Fruit fly (Drosophila melanogaster) whole organism, embryonic: ENCODE data around the gene CG17781.

Source experiments
- Atf3 ChIP-seq: fragments of 200-800 bp; sonication (Bioruptor generic); optimal IDR thresholded peaks from 3 replicates; lab custom pipeline; 2016; ENCODE audit warnings: missing biosample characterization, missing genetic modification characterization
- CG11504 ChIP-seq: fragments of 200-800 bp; sonication (Bioruptor generic); optimal IDR thresholded peaks from 3 replicates; lab custom pipeline; 2019; ENCODE audit warnings: missing biosample characterization, mild to moderate bottlenecking, missing genetic modification characterization, moderate library complexity
- CG15011 ChIP-seq: fragments of 200-800 bp; sonication (Bioruptor generic); optimal IDR thresholded peaks from 3 replicates; lab custom pipeline; 2018; ENCODE audit warnings: missing biosample characterization, mild to moderate bottlenecking, missing genetic modification characterization
- CG15073 ChIP-seq: fragments of 200-800 bp; sonication (Bioruptor generic); optimal IDR thresholded peaks from 2 replicates; lab custom pipeline; 2016; ENCODE audit warnings: missing biosample characterization, missing genetic modification characterization
- CG15269 ChIP-seq: fragments of 200-800 bp; sonication (Bioruptor generic); optimal IDR thresholded peaks from 2 replicates; lab custom pipeline; 2018; ENCODE audit warnings: missing biosample characterization, mild to moderate bottlenecking, missing genetic modification characterization, moderate library complexity
- CG15696 ChIP-seq: fragments of 200-800 bp; sonication (Bioruptor generic); optimal IDR thresholded peaks from 2 replicates; lab custom pipeline; 2019; ENCODE audit warnings: missing biosample characterization, mild to moderate bottlenecking, missing genetic modification characterization, moderate library complexity
- CG30020 ChIP-seq: fragments of 200-800 bp; optimal IDR thresholded peaks from 2 replicates; lab custom pipeline; 2019; ENCODE audit warnings: missing biosample characterization, mild to moderate bottlenecking, missing genetic modification characterization, moderate library complexity
- CG30403 ChIP-seq: fragments of 200-800 bp; sonication (Bioruptor generic); optimal IDR thresholded peaks from 3 replicates; lab custom pipeline; 2016; ENCODE audit warnings: missing biosample characterization, missing genetic modification characterization
- CG32767 ChIP-seq: fragments of 200-800 bp; sonication (Bioruptor generic); IDR thresholded peaks from 2 replicates; pipeline ENCODE4 v1.3.6; 2022; ENCODE audit warnings: missing biosample characterization, missing genetic modification characterization
- CG33213 ChIP-seq: fragments of 200-800 bp; sonication (Bioruptor generic); optimal IDR thresholded peaks from 3 replicates; lab custom pipeline; 2016; ENCODE audit warnings: missing biosample characterization, missing genetic modification characterization
- CG3838 ChIP-seq: fragments of 200-800 bp; sonication (Bioruptor generic); optimal IDR thresholded peaks from 3 replicates; lab custom pipeline; 2016; ENCODE audit warnings: missing biosample characterization, missing genetic modification characterization
- CG7928 ChIP-seq: fragments of 200-800 bp; sonication (Bioruptor generic); optimal IDR thresholded peaks from 2 replicates; lab custom pipeline; 2017; ENCODE audit warnings: missing biosample characterization, mild to moderate bottlenecking, missing genetic modification characterization
- CG7987 ChIP-seq: fragments of 200-800 bp; sonication (Bioruptor generic); optimal IDR thresholded peaks from 2 replicates; lab custom pipeline; 2018; ENCODE audit warnings: missing biosample characterization, mild to moderate bottlenecking, missing genetic modification characterization, moderate library complexity
- CTCF ChIP-seq: fragments of 200-800 bp; sonication (Bioruptor generic); optimal IDR thresholded peaks from 2 replicates; lab custom pipeline; 2017; ENCODE audit warnings: missing biosample characterization, mild to moderate bottlenecking, missing genetic modification characterization, moderate library complexity
- Dek ChIP-seq: fragments of 200-800 bp; sonication (Bioruptor generic); optimal IDR thresholded peaks from 3 replicates; lab custom pipeline; 2019; ENCODE audit warnings: missing biosample characterization, mild to moderate bottlenecking, missing genetic modification characterization, moderate library complexity
- Dfd ChIP-seq, 2 experiments: fragments of >200 bp; optimal IDR thresholded peaks; 2 replicates each; lab custom pipeline; 2017; ENCODE audit warnings: missing biosample characterization in 2 of 2, missing genetic modification characterization in 2 of 2
- ERR ChIP-seq: fragments of 200-800 bp; sonication (Bioruptor generic); optimal IDR thresholded peaks from 2 replicates; lab custom pipeline; 2016; ENCODE audit warnings: missing biosample characterization, missing genetic modification characterization
- Fer2 ChIP-seq: fragments of 200-800 bp; sonication (Bioruptor generic); optimal IDR thresholded peaks from 2 replicates; lab custom pipeline; 2018; ENCODE audit warnings: missing biosample characterization, mild to moderate bottlenecking, missing genetic modification characterization, moderate library complexity
- HLH3B ChIP-seq: fragments of 200-800 bp; sonication (Bioruptor generic); IDR thresholded peaks from 2 replicates; pipeline ENCODE4 v1.3.6; 2022; ENCODE audit warnings: missing biosample characterization, missing genetic modification characterization
- HLH54F ChIP-seq: fragments of 200-800 bp; sonication (Bioruptor generic); optimal IDR thresholded peaks from 3 replicates; lab custom pipeline; 2016; ENCODE audit warnings: missing biosample characterization, missing genetic modification characterization
- Jarid2 ChIP-seq: fragments of 200-800 bp; sonication (Bioruptor generic); optimal IDR thresholded peaks from 3 replicates; lab custom pipeline; 2017; ENCODE audit warnings: mild to moderate bottlenecking, missing biosample characterization, missing genetic modification reagents, missing genetic modification characterization
- MBD-R2 ChIP-seq: fragments of 200-800 bp; sonication (Bioruptor generic); IDR thresholded peaks from 2 replicates; pipeline ENCODE4 v1.3.6; 2022; ENCODE audit warnings: missing biosample characterization, missing genetic modification characterization
- NK7.1 ChIP-seq: fragments of 200-800 bp; sonication (Bioruptor generic); optimal IDR thresholded peaks from 3 replicates; lab custom pipeline; 2016; ENCODE audit warnings: missing biosample characterization, missing genetic modification characterization
- NfI ChIP-seq: fragments of 200-800 bp; sonication (Bioruptor generic); optimal IDR thresholded peaks from 3 replicates; lab custom pipeline; 2018; ENCODE audit warnings: missing biosample characterization, mild to moderate bottlenecking, missing genetic modification characterization, moderate library complexity
- Oaz ChIP-seq: fragments of 200-800 bp; sonication (Bioruptor generic); IDR thresholded peaks from 2 replicates; pipeline ENCODE4 v1.3.6; 2022; ENCODE audit warnings: missing biosample characterization, missing genetic modification characterization
- Rx ChIP-seq: fragments of 200-800 bp; sonication (Bioruptor generic); IDR thresholded peaks from 2 replicates; pipeline ENCODE4 v1.3.6; 2022; ENCODE audit warnings: missing biosample characterization, missing genetic modification characterization
- Sry-δ ChIP-seq: fragments of 200-800 bp; sonication (Bioruptor generic); optimal IDR thresholded peaks from 2 replicates; lab custom pipeline; 2016; ENCODE audit warnings: missing biosample characterization, missing genetic modification characterization
- Usf ChIP-seq: fragments of 200-800 bp; sonication (Bioruptor generic); optimal IDR thresholded peaks from 2 replicates; lab custom pipeline; 2017; ENCODE audit warnings: missing genotype, missing biosample characterization, missing genetic modification characterization
- al ChIP-seq: fragments of 200-800 bp; sonication (Bioruptor generic); IDR thresholded peaks from 2 replicates; pipeline ENCODE4 v1.3.6; 2022; ENCODE audit warnings: missing biosample characterization, missing genetic modification characterization
- aop ChIP-seq: fragments of 200-800 bp; sonication (Bioruptor generic); IDR thresholded peaks from 2 replicates; pipeline ENCODE4 v1.3.6; 2022; ENCODE audit warnings: missing biosample characterization, missing genetic modification characterization
- ato ChIP-seq: fragments of 200-800 bp; sonication (Bioruptor generic); IDR thresholded peaks from 2 replicates; pipeline ENCODE4 v1.3.6; 2022; ENCODE audit warnings: missing biosample characterization, missing genetic modification characterization; ENCODE audit not compliant: partially characterized antibody
- btn ChIP-seq: fragments of 200-800 bp; sonication (Bioruptor generic); optimal IDR thresholded peaks from 2 replicates; lab custom pipeline; 2016; ENCODE audit warnings: missing biosample characterization, missing genetic modification characterization
- cato ChIP-seq: fragments of 200-800 bp; sonication (Bioruptor generic); optimal IDR thresholded peaks from 2 replicates; lab custom pipeline; 2016; ENCODE audit warnings: missing biosample characterization, missing genetic modification characterization, borderline replicate concordance
- caup ChIP-seq: fragments of 200-800 bp; sonication (Bioruptor generic); optimal IDR thresholded peaks from 3 replicates; lab custom pipeline; 2017; ENCODE audit warnings: missing biosample characterization, mild to moderate bottlenecking, missing genetic modification characterization, moderate library complexity; ENCODE audit not compliant: severe bottlenecking
- chif ChIP-seq, 2 experiments: fragments of 200-800 bp; sonication (Bioruptor generic); optimal IDR thresholded peaks; 3 replicates each; lab custom pipeline; 2016; ENCODE audit warnings: missing biosample characterization in 2 of 2, missing genetic modification characterization in 2 of 2
- chn ChIP-seq: fragments of 200-800 bp; sonication (Bioruptor generic); optimal IDR thresholded peaks from 2 replicates; lab custom pipeline; 2016; ENCODE audit warnings: missing biosample characterization, missing genetic modification characterization
- ci ChIP-seq: fragments of 200-800 bp; sonication (Bioruptor generic); IDR thresholded peaks from 3 replicates; pipeline ENCODE4 v1.3.6; 2022; ENCODE audit warnings: missing biosample characterization, missing genetic modification characterization
- da ChIP-seq: fragments of 200-800 bp; sonication (Bioruptor generic); optimal IDR thresholded peaks from 2 replicates; lab custom pipeline; 2016; ENCODE audit warnings: missing biosample characterization, missing genetic modification characterization
- gcm2 ChIP-seq: fragments of 200-800 bp; sonication (Bioruptor generic); optimal IDR thresholded peaks from 2 replicates; lab custom pipeline; 2016; ENCODE audit warnings: missing biosample characterization, missing genetic modification characterization
- gem ChIP-seq: fragments of 200-800 bp; sonication (Bioruptor generic); optimal IDR thresholded peaks from 2 replicates; lab custom pipeline; 2019; ENCODE audit warnings: missing biosample characterization, mild to moderate bottlenecking, missing genetic modification characterization, moderate library complexity
- her ChIP-seq: fragments of 200-800 bp; sonication (Bioruptor generic); optimal IDR thresholded peaks from 2 replicates; lab custom pipeline; 2016; ENCODE audit warnings: missing biosample characterization, missing genetic modification characterization
- mld ChIP-seq: fragments of 200-800 bp; sonication (Bioruptor generic); IDR thresholded peaks from 3 replicates; pipeline ENCODE4 v1.3.6; 2022; ENCODE audit warnings: missing biosample characterization, missing genetic modification characterization; ENCODE audit not compliant: partially characterized antibody
- pnt ChIP-seq: fragments of 200-800 bp; sonication (Bioruptor generic); optimal IDR thresholded peaks from 3 replicates; lab custom pipeline; 2016; ENCODE audit warnings: missing biosample characterization, missing genetic modification characterization
- pum ChIP-seq: fragments of 200-800 bp; sonication (Bioruptor generic); optimal IDR thresholded peaks from 2 replicates; lab custom pipeline; 2016; ENCODE audit warnings: missing biosample characterization, missing genetic modification characterization
- repo ChIP-seq: fragments of 200-800 bp; sonication (Bioruptor generic); optimal IDR thresholded peaks from 2 replicates; lab custom pipeline; 2016; ENCODE audit warnings: missing biosample characterization, missing genetic modification characterization
- schlank ChIP-seq: fragments of 200-800 bp; sonication (Bioruptor generic); optimal IDR thresholded peaks from 2 replicates; lab custom pipeline; 2018; ENCODE audit warnings: missing biosample characterization, mild to moderate bottlenecking, missing genetic modification characterization
- tgo ChIP-seq: fragments of 200-800 bp; sonication (Bioruptor generic); IDR thresholded peaks from 3 replicates; pipeline ENCODE4 v1.3.6; 2022; ENCODE audit warnings: missing biosample characterization, missing genetic modification characterization
- twi ChIP-seq: fragments of 200-800 bp; optimal IDR thresholded peaks from 2 replicates; lab custom pipeline; 2019; ENCODE audit warnings: missing biosample characterization, mild to moderate bottlenecking, missing genetic modification characterization, moderate library complexity
- unpg ChIP-seq: fragments of 200-800 bp; sonication (Bioruptor generic); optimal IDR thresholded peaks from 3 replicates; lab custom pipeline; 2018; ENCODE audit warnings: missing biosample characterization, mild to moderate bottlenecking, missing genetic modification characterization, moderate library complexity
- zen2 ChIP-seq: fragments of 200-800 bp; sonication (Bioruptor generic); IDR thresholded peaks from 3 replicates; pipeline ENCODE4 v1.3.6; 2022; ENCODE audit warnings: missing biosample characterization, missing genetic modification characterization; ENCODE audit not compliant: partially characterized antibody

The CG17781 gene

dm6 chr3R:24348420-24349190 is 26.9 kb downstream of the CG17781 start, which contains the start of the genes CG5746 and CG6454 (continued):
- no peak for TF ChIP-seq NK7.1 (GFP tag; lab: Kevin White, UChicago)
- peak in 1 of 2 experiments; percentile 47 for TF ChIP-seq chif (GFP tag; optimal IDR thresholded peaks at IDR 0.05; lab: Kevin White, UChicago)
- no peak for TF ChIP-seq gem (tag; lab: Kevin White, UChicago)
- peak; percentile 44 for TF ChIP-seq al (GFP tag; lab: Robert Waterston, UW)
- TF ChIP-seq her (GFP tag; lab: Kevin White, UChicago) = no peak
- TF ChIP-seq HLH3B (GFP tag; lab: Robert Waterston, UW) = peak; percentile 51; the same call in 1 of the 2 replicates
- TF ChIP-seq CTCF (GFP tag; lab: Kevin White, UChicago) = no peak
- no peak for TF ChIP-seq ERR (GFP tag; lab: Kevin White, UChicago)
- peak; percentile 65 for TF ChIP-seq chn
- no peak for TF ChIP-seq CG11504 (tag; lab: Kevin White, UChicago)
- TF ChIP-seq unpg (GFP tag; lab: Kevin White, UChicago) = no peak
- peak; percentile 69 for TF ChIP-seq CG30020 (tag; lab: Kevin White, UChicago)
- TF ChIP-seq twi (tag; lab: Kevin White, UChicago) = no peak
- TF ChIP-seq CG33213 (GFP tag; lab: Kevin White, UChicago) = peak; percentile 24
- TF ChIP-seq Atf3 (GFP tag; lab: Kevin White, UChicago) = peak; percentile 18
- TF ChIP-seq aop (GFP tag; lab: Robert Waterston, UW) = no peak
- no peak for TF ChIP-seq NfI
- TF ChIP-seq Dfd (GFP tag; optimal IDR thresholded peaks at IDR 0.05; lab: Kevin White, UChicago) = no peak
- no peak for TF ChIP-seq Fer2
- TF ChIP-seq tgo (GFP tag; lab: Robert Waterston, UW) = peak; percentile 41; the same call in 1 of the 3 replicates
- TF ChIP-seq CG32767 = peak; percentile 33; the same call in 1 of the 2 replicates
- TF ChIP-seq CG7928 = no peak
- TF ChIP-seq ato (GFP tag; lab: Robert Waterston, UW) = no peak
- TF ChIP-seq caup = no peak
- TF ChIP-seq gcm2 (GFP tag; lab: Kevin White, UChicago) = no peak
- TF ChIP-seq Usf (GFP tag; lab: Kevin White, UChicago) = peak; percentile 12
- peak; percentile 31; the same call in 1 of the 2 replicates for TF ChIP-seq Rx
- no peak for TF ChIP-seq zen2 (GFP tag; lab: Robert Waterston, UW)
- TF ChIP-seq CG7987 (GFP tag; lab: Kevin White, UChicago) = no peak
- no peak for TF ChIP-seq mld (GFP tag; lab: Robert Waterston, UW)
- TF ChIP-seq CG15011 (GFP tag; lab: Kevin White, UChicago) = no peak
- peak; percentile 42 for TF ChIP-seq Dek
- no peak for TF ChIP-seq CG15073 (GFP tag; lab: Kevin White, UChicago)
- TF ChIP-seq CG30403 (GFP tag; lab: Kevin White, UChicago) = peak; percentile 78
- peak; percentile 45 for TF ChIP-seq CG15696 (tag; lab: Kevin White, UChicago)
- TF ChIP-seq MBD-R2 (GFP tag; lab: Robert Waterston, UW) = peak; percentile 55; the same call in 1 of the 2 replicates
- no peak for TF ChIP-seq ci (GFP tag; lab: Robert Waterston, UW)
- peak; percentile 38 for TF ChIP-seq Sry-δ (GFP tag; lab: Kevin White, UChicago)
- TF ChIP-seq cato (GFP tag; lab: Kevin White, UChicago) = peak; percentile 19
- no peak for TF ChIP-seq Oaz
- TF ChIP-seq pum (GFP tag; lab: Kevin White, UChicago) = peak; percentile 55
- no peak for TF ChIP-seq repo (GFP tag; lab: Kevin White, UChicago)
- no peak for TF ChIP-seq CG3838 (GFP tag; lab: Kevin White, UChicago)
- peak; percentile 14 for TF ChIP-seq pnt (GFP tag; lab: Kevin White, UChicago)
- TF ChIP-seq HLH54F = peak; percentile 72
- TF ChIP-seq Jarid2 = no peak
- no peak for TF ChIP-seq CG15269
- no peak for TF ChIP-seq da
- no peak for TF ChIP-seq schlank (tag; lab: Kevin White, UChicago)
- TF ChIP-seq btn (GFP tag; lab: Kevin White, UChicago) = no peak
